Worm (Caenorhabditis elegans): ENCODE data around the gene spp-4.

ce11 chrX:7315329-7315728 lies 3.2 kb downstream of the spp-4 start, which contains the start of gene spp-3:
- TF ChIP-seq W03F9.2 (tag; optimal IDR thresholded peaks at IDR 0.05) (no peak), him-1 (tag; optimal IDR thresholded peaks at IDR 0.05) (no peak), dao-5 (tag; optimal IDR thresholded peaks at IDR 0.05) (no peak)

All from whole organism, L4/young adult.